Worm (Caenorhabditis elegans): Measurements from ENCODE around the gene Y38F1A.2.

DNA sequence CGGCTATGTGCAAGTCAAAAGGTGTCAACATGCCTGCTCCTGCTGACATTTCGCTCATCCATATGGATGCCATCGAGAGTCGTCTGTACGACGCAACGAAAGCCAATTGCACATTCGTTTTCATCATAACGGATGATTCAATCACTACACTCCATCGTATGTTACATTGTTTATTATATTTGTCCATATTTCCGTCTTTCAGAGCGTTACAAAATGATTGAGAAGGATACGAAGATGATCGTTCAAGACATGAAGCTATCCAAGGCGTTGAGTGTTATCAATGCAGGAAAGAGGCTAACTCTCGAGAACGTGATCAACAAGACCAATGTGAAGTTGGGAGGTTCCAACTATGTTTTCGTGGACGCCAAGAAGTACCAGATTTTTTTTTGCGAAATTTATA lies 33.3 kb upstream of the Y38F1A.2 start:
- TF ChIP-seq lin-13 (tag; optimal IDR thresholded peaks at IDR 0.05) = no peak
- no peak for TF ChIP-seq ztf-11 (tag; optimal IDR thresholded peaks at IDR 0.05)
- no peak for TF ChIP-seq ces-1 (GFP tag; optimal IDR thresholded peaks at IDR 0.05)
- TF ChIP-seq nhr-76 (tag; optimal IDR thresholded peaks at IDR 0.05) = no peak
- TF ChIP-seq ham-2 (GFP tag; optimal IDR thresholded peaks at IDR 0.05) = no peak
- no peak for TF ChIP-seq bed-3 (GFP tag; optimal IDR thresholded peaks at IDR 0.05)
- TF ChIP-seq snpc-4 (tag; optimal IDR thresholded peaks at IDR 0.05) = no peak
- no peak for TF ChIP-seq elt-3 (tag; optimal IDR thresholded peaks at IDR 0.05)
- TF ChIP-seq elt-1 (tag; optimal IDR thresholded peaks at IDR 0.05; ENCODE audit: borderline replicate concordance, insufficient read depth) = no peak
- no peak for TF ChIP-seq lsy-2 (tag; optimal IDR thresholded peaks at IDR 0.05)
- no peak for TF ChIP-seq nhr-28 (tag; optimal IDR thresholded peaks at IDR 0.05)
- no peak for TF ChIP-seq nhr-237 (tag; optimal IDR thresholded peaks at IDR 0.05)
- no peak for TF ChIP-seq M03D4.4 (tag; optimal IDR thresholded peaks at IDR 0.05)
